Fruit fly (Drosophila melanogaster) whole organism, wandering third instar larva: ENCODE measurements around the gene CG15143.
A peak's percentile ranks its signal among the peaks of the same experiment; 100 is the strongest.

Experiments used
- Abd-B ChIP-seq: fragments of >200 bp; optimal IDR thresholded peaks from 2 replicates; lab custom pipeline; 2017; ENCODE audit warnings: missing biosample characterization, missing genetic modification characterization
- CG32264 ChIP-seq: fragments of 200-800 bp; sonication (Bioruptor generic); optimal IDR thresholded peaks from 2 replicates; lab custom pipeline; 2016; ENCODE audit warnings: missing biosample characterization, missing genetic modification characterization
- CG9705 ChIP-seq: fragments of 200-800 bp; sonication (Bioruptor generic); optimal IDR thresholded peaks from 2 replicates; lab custom pipeline; 2018; ENCODE audit warnings: missing biosample characterization, mild to moderate bottlenecking, missing genetic modification characterization
- CrebA ChIP-seq: fragments of 200-800 bp; sonication (Bioruptor generic); optimal IDR thresholded peaks from 2 replicates; lab custom pipeline; 2016; ENCODE audit warnings: missing biosample characterization, mild to moderate bottlenecking, missing genetic modification characterization, borderline replicate concordance
- Dfd ChIP-seq: fragments of >200 bp; optimal IDR thresholded peaks from 2 replicates; lab custom pipeline; 2017; ENCODE audit warnings: missing biosample characterization, missing genetic modification characterization
- Dif ChIP-seq: fragments of 200-275, 200-300 bp; sonication (Bioruptor generic); optimal IDR thresholded peaks from 2 replicates; lab custom pipeline; 2018; ENCODE audit warnings: missing biosample characterization, missing genetic modification characterization; ENCODE audit not compliant: partially characterized antibody
- GATAd ChIP-seq: sonication (Bioruptor generic); optimal IDR thresholded peaks from 2 replicates; lab custom pipeline; 2016; ENCODE audit warnings: missing biosample characterization, missing genetic modification characterization
- HLH106 ChIP-seq: fragments of 200-800 bp; optimal IDR thresholded peaks from 3 replicates; lab custom pipeline; 2019; ENCODE audit warnings: missing biosample characterization, mild to moderate bottlenecking, missing genetic modification characterization, moderate library complexity
- Hnf4 ChIP-seq: fragments of 200-800 bp; sonication (Bioruptor generic); optimal IDR thresholded peaks from 2 replicates; lab custom pipeline; 2016; ENCODE audit warnings: missing biosample characterization, mild to moderate bottlenecking, missing genetic modification characterization
- Hr83 ChIP-seq: fragments of 200-300 bp; sonication (Bioruptor generic); optimal IDR thresholded peaks from 2 replicates; lab custom pipeline; 2016; ENCODE audit warnings: missing biosample characterization, mild to moderate bottlenecking, missing genetic modification characterization, moderate library complexity; ENCODE audit not compliant: poor library complexity, severe bottlenecking
- Jra ChIP-seq: sonication (Bioruptor generic); optimal IDR thresholded peaks from 2 replicates; lab custom pipeline; 2016; ENCODE audit warnings: missing biosample characterization, missing genetic modification characterization
- Mio ChIP-seq: sonication (Bioruptor generic); optimal IDR thresholded peaks from 2 replicates; lab custom pipeline; 2016; ENCODE audit warnings: missing biosample characterization, missing genetic modification characterization
- Myc ChIP-seq: fragments of >200 bp; optimal IDR thresholded peaks from 2 replicates; lab custom pipeline; 2017
- N ChIP-seq: fragments of >200 bp; optimal IDR thresholded peaks from 2 replicates; lab custom pipeline; 2018; ENCODE audit warnings: missing biosample characterization, missing external identifiers, missing genetic modification characterization
- OdsH ChIP-seq: fragments of 200-800 bp; sonication (Bioruptor generic); optimal IDR thresholded peaks from 2 replicates; lab custom pipeline; 2016; ENCODE audit warnings: missing biosample characterization, mild to moderate bottlenecking, missing genetic modification characterization
- Rel ChIP-seq, 2 experiments: fragments of 200-800 bp; sonication (Bioruptor generic) in 1 of 2; optimal IDR thresholded peaks; 2 replicates in 1 of 2; 3 replicates in 1 of 2; lab custom pipeline; 2016 to 2019; ENCODE audit warnings: mild to moderate bottlenecking in 2 of 2, missing biosample characterization in 2 of 2, missing genetic modification characterization in 2 of 2, moderate library complexity in 1 of 2
- Sp1 ChIP-seq: fragments of 200-800 bp; sonication (Bioruptor generic); optimal IDR thresholded peaks from 3 replicates; lab custom pipeline; 2019; ENCODE audit warnings: missing biosample characterization, mild to moderate bottlenecking, missing genetic modification characterization, moderate library complexity
- Vsx2 ChIP-seq: fragments of 200-300, 225-300 bp; sonication (Bioruptor generic); optimal IDR thresholded peaks from 2 replicates; lab custom pipeline; 2018; ENCODE audit warnings: missing biosample characterization, missing genetic modification characterization; ENCODE audit not compliant: partially characterized antibody
- br ChIP-seq: fragments of 200-800 bp; sonication (Bioruptor generic); optimal IDR thresholded peaks from 2 replicates; lab custom pipeline; 2016; ENCODE audit warnings: missing biosample characterization, missing genetic modification characterization
- brk ChIP-seq: fragments of 200-800 bp; sonication (Bioruptor generic); optimal IDR thresholded peaks from 2 replicates; lab custom pipeline; 2016; ENCODE audit warnings: missing biosample characterization, mild to moderate bottlenecking, missing genetic modification characterization
- dl ChIP-seq, 2 experiments: fragments of 175-275, 200-275 bp in 1 of 2; fragments of 200-275 bp in 1 of 2; sonication (Bioruptor generic); optimal IDR thresholded peaks; lab custom pipeline; 2018; ENCODE audit warnings: mild to moderate bottlenecking in 2 of 2, missing biosample characterization in 2 of 2, missing genetic modification characterization in 2 of 2, moderate library complexity in 2 of 2; ENCODE audit not compliant: partially characterized antibody in 2 of 2, insufficient read depth in 1 of 2
- dmrt93B ChIP-seq: fragments of 200-800 bp; sonication (Bioruptor generic); optimal IDR thresholded peaks from 2 replicates; lab custom pipeline; 2018; ENCODE audit warnings: missing biosample characterization, mild to moderate bottlenecking, missing genetic modification characterization
- ey ChIP-seq: fragments of 200-800 bp; sonication (Bioruptor generic); optimal IDR thresholded peaks from 2 replicates; lab custom pipeline; 2016; ENCODE audit warnings: missing biosample characterization, missing genetic modification characterization
- foxo ChIP-seq, 2 experiments: fragments of 200-800 bp; sonication (Bioruptor generic); optimal IDR thresholded peaks; 2 replicates in 1 of 2; 3 replicates in 1 of 2; lab custom pipeline; 2016 to 2017; ENCODE audit warnings: missing biosample characterization in 2 of 2, missing genetic modification characterization in 2 of 2
- fru ChIP-seq: fragments of 200-800 bp; sonication (Bioruptor generic); optimal IDR thresholded peaks from 3 replicates; lab custom pipeline; 2016; ENCODE audit warnings: missing biosample characterization, mild to moderate bottlenecking, missing genetic modification characterization
- h ChIP-seq: fragments of 200-800 bp; sonication (Bioruptor generic); optimal IDR thresholded peaks from 3 replicates; lab custom pipeline; 2016; ENCODE audit warnings: missing biosample characterization, mild to moderate bottlenecking, missing genetic modification characterization
- lola ChIP-seq: fragments of >200 bp; optimal IDR thresholded peaks from 2 replicates; lab custom pipeline; 2017; ENCODE audit warnings: missing biosample characterization, missing genetic modification characterization
- pan ChIP-seq: fragments of >200 bp; optimal IDR thresholded peaks from 2 replicates; lab custom pipeline; 2017
- rgr ChIP-seq: fragments of 200-800 bp; sonication (Bioruptor generic); optimal IDR thresholded peaks from 3 replicates; lab custom pipeline; 2016; ENCODE audit warnings: missing biosample characterization, mild to moderate bottlenecking, missing genetic modification characterization
- sage ChIP-seq: fragments of 200-800 bp; sonication (Bioruptor generic); optimal IDR thresholded peaks from 2 replicates; lab custom pipeline; 2016; ENCODE audit warnings: missing biosample characterization, mild to moderate bottlenecking, missing genetic modification characterization
- sv ChIP-seq: fragments of 200-800 bp; sonication (Bioruptor generic); optimal IDR thresholded peaks from 3 replicates; lab custom pipeline; 2016; ENCODE audit warnings: missing biosample characterization, missing genetic modification characterization
- tai ChIP-seq: sonication (Bioruptor generic); optimal IDR thresholded peaks from 2 replicates; lab custom pipeline; 2016; ENCODE audit warnings: missing biosample characterization, missing genetic modification characterization
- usp ChIP-seq: fragments of >200 bp; optimal IDR thresholded peaks from 2 replicates; lab custom pipeline; 2017; ENCODE audit warnings: missing biosample characterization, missing genetic modification characterization
- woc ChIP-seq: sonication (Bioruptor generic); optimal IDR thresholded peaks from 2 replicates; lab custom pipeline; 2016; ENCODE audit warnings: missing biosample characterization, mild to moderate bottlenecking, missing genetic modification characterization

The CG15143 gene

DNA sequence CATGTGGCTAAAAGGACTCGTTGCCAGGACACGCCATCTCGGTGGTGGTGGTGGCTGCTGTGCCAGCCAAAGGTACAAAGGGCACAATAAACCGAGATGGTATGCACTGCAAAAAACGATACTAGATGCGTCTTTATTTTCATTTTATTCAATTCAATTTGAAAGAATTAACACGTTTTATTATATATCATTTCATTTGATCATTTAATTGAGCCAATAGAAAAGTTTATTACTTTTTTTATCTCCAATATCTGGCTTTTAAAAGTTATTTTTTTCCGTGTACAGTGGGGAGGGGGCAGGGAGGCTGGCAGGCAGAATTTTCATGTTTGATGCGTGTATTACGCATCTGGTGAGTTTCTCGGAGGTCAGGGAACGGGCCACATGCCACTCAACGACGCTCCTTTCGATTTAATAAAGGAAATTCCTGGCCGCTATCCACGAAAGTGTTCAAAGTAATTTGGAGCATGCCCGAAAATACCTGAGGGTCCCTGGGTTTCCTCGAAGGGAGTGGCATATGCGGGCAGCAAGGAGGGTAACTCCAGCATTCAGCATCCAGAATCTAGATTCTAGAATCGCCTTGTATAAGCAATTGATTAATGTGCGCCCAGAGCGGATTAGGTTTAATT lies 10.1 kb downstream of the CG15143 start:
- TF ChIP-seq Rel (GFP tag; optimal IDR thresholded peaks at IDR 0.05; lab: Kevin White, UChicago) (no peak), Rel (tag; optimal IDR thresholded peaks at IDR 0.05; lab: Kevin White, UChicago) (no peak), HLH106 (tag; lab: Kevin White, UChicago) (peak; percentile 83), Hr83 (GFP tag; lab: Kevin White, UChicago) (no peak), GATAd (GFP tag; lab: Kevin White, UChicago) (no peak), tai (GFP tag; lab: Kevin White, UChicago) (no peak), h (GFP tag; lab: Kevin White, UChicago) (peak; percentile 79), Hnf4 (GFP tag; lab: Kevin White, UChicago) (peak; percentile 54), Myc (no peak), Mio (no peak), dl (GFP tag; optimal IDR thresholded peaks at IDR 0.05; lab: Kevin White, UChicago; ENCODE audit: insufficient read depth in 1 of 2, partially characterized antibody in 2 of 2) (no peak), pan (no peak), CrebA (GFP tag; lab: Kevin White, UChicago) (no peak), dmrt93B (GFP tag; lab: Kevin White, UChicago) (peak; percentile 57), Dif (GFP tag; lab: Kevin White, UChicago) (no peak), sage (GFP tag; lab: Kevin White, UChicago) (no peak), CG9705 (no peak), lola (no peak), N (GFP tag; lab: Kevin White, UChicago) (no peak), Sp1 (GFP tag; lab: Kevin White, UChicago) (peak; percentile 78), br (GFP tag; lab: Kevin White, UChicago) (peak; percentile 67), rgr (GFP tag; lab: Kevin White, UChicago) (peak; percentile 75), foxo (GFP tag; optimal IDR thresholded peaks at IDR 0.05; lab: Kevin White, UChicago) (peak in 1 of 2 experiments; percentile 75), CG32264 (no peak), fru (peak; percentile 80), ey (peak; percentile 70), OdsH (GFP tag; lab: Kevin White, UChicago) (peak; percentile 70), sv (GFP tag; lab: Kevin White, UChicago) (peak; percentile 63), woc (GFP tag; lab: Kevin White, UChicago) (peak; percentile 52), Jra (GFP tag; lab: Kevin White, UChicago) (peak; percentile 37)

dm6 chr2L:17500946-17501451 lies 23.4 kb downstream of the CG15143 start, which contains the start of the genes mEFTs and Dhc36C:
mEFTs (minus strand) TSS chr2L:17501106.
Dhc36C (plus strand) TSS chr2L:17501401.
- TF ChIP-seq sv (GFP tag; lab: Kevin White, UChicago) (no peak), ey (no peak), usp (GFP tag; lab: Kevin White, UChicago) (no peak), CG9705 (no peak), CrebA (GFP tag; lab: Kevin White, UChicago) (no peak), dmrt93B (GFP tag; lab: Kevin White, UChicago) (no peak), Abd-B (GFP tag; lab: Kevin White, UChicago) (no peak), N (GFP tag; lab: Kevin White, UChicago) (no peak), Sp1 (GFP tag; lab: Kevin White, UChicago) (no peak), pan (no peak), br (GFP tag; lab: Kevin White, UChicago) (no peak), h (GFP tag; lab: Kevin White, UChicago) (peak; percentile 63), lola (no peak), sage (GFP tag; lab: Kevin White, UChicago) (peak; percentile 20), brk (GFP tag; lab: Kevin White, UChicago) (no peak), Vsx2 (GFP tag; lab: Kevin White, UChicago) (no peak), Myc (peak; percentile 73), foxo (GFP tag; optimal IDR thresholded peaks at IDR 0.05; lab: Kevin White, UChicago) (no peak), Hr83 (GFP tag; lab: Kevin White, UChicago) (no peak), rgr (GFP tag; lab: Kevin White, UChicago) (no peak), CG32264 (no peak), Dfd (GFP tag; lab: Kevin White, UChicago) (no peak)

- TF ChIP-seq dmrt93B (GFP tag; lab: Kevin White, UChicago) (no peak), GATAd (GFP tag; lab: Kevin White, UChicago) (no peak), sv (GFP tag; lab: Kevin White, UChicago) (no peak), Sp1 (GFP tag; lab: Kevin White, UChicago) (no peak)
Observed at dm6 chr2L:17498721-17499120, 25.6 kb downstream of the CG15143 start, which contains the start of gene CG15142. CG15142 (minus strand) TSS chr2L:17498821.
